Fruit fly (Drosophila melanogaster) whole organism, larva: ENCODE data around the gene CG10026.

Source experiments
- noc ChIP-seq: fragments of 200-800 bp; sonication (Bioruptor generic); optimal IDR thresholded peaks from 3 replicates; lab custom pipeline; 2019; ENCODE audit warnings: missing biosample characterization, mild to moderate bottlenecking, missing genetic modification characterization, moderate library complexity

The CG10026 gene

DNA sequence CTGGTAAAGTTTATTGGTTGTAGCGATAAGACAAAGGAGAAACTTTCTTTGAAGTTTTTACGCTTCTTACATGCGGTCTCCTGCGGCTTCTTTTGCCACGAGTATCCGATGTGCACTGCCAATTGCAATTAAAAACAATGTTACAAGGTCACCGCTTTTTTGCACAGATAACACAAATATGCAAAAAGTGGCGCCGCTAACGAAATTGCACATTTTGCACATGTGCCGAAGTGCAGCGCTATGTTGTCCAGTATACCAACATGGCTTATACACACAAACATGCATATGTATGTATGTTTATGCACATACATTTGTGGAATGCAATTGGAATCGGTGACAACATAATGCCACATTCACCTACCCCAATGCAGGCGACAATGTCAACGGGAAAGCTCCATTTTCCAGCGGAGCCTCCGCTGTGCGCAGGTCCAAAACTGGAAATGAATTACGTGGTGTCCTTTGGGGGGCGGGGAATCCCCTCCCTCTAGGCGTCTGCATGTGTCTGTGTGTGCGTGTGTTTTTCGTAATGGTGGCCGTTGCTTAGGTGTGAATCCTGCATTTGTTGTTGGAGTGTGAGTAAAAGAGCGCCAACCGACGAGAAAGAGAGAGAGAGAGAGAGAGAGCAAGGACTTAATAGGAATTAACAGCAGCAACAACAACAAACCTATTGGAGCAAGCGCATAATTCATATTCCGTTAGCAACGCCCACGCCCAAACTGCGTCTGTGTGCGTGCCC lies 25.4 kb downstream of the CG10026 start:
- no peak for TF ChIP-seq noc (tag; lab: Kevin White, UChicago)

DNA sequence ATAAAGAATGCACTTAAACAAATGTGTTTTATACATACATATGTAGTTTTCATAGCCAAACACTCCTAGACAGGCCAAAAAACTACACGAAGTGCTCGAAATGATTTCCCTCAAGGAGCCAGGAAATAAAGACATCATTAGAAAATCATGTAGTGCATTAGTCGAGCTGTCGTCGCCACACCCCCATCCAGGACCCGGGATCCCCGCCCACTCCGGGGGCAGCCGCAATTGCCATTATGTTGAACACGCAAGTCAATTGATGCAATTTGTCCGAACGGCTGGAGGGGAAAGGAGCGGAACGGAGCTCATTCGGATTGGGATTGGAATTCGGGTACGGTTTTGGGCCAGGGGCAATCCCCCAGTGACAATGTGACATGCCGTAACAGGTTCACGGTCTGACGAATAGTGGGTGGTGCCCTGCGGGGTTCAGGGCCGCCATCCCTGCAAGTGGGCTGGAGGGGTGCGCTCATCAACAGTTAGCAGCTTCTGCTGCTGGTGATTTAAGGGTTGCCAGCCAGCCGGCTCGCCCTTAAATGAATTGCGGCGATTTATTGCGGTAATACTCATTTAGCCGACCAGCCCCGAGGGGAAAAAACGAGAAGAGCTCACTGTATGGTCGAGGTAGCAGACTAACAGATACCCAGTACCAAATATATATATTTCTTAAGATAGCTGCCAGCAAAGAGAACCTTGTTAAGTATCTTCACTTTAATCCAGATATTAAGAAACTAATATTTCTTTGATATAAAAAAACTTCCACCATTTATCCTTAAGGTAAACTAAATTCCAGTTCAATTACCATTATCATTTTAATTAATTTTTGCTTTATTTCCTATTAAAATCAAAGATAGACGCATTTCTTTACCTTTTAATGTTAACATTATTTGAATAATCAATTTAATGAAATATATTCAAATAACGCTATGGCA lies 26.6 kb downstream of the CG10026 start:
- TF ChIP-seq noc (tag; lab: Kevin White, UChicago), result no peak

DNA sequence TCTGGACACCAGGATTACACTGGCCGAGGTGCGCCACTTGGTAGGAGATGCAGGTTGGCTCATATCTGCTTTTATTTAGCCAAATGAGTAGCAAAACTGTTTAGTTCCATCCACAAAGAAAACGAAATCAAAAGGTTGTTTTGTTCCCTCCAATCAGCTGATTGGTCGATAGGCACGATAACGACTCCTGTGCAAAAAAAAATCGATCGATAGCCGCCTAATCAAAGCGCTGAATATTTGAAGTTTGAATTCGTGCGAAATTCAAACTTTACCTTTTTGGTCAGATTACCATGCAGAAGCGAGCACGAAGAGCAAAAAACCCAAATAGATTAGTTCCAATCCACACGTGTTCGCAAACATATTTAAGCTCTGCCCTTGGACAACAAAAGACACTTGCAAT lies 30.5 kb downstream of the CG10026 start, which contains the start of the genes CG10195 and CG13084:
Gene CG10195, minus strand, starts transcription at position 167 of the 400 bp plus-strand sequence.
Gene CG13084, plus strand, starts transcription at position 392 of the 400 bp plus-strand sequence.
- no peak for TF ChIP-seq noc (tag; lab: Kevin White, UChicago)

DNA sequence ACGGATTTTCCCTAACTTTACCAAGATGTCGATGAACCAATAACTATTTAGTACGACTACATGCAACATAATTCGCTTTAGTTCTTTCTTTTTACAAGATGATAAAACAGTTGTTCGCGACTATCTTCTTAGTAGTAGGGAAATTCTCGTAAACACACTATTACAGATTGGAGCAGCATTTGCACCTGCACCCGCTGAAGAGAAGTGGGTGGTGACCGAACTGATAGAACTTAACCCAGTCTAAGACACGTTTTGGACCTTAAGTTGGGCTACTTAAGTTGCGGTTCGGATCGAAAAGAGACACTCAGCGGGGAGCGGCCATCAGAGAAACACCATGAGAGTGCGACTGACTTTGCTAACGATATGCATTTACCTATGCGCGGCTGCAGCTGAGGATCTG lies 33.1 kb downstream of the CG10026 start, which contains the start of gene CG13083:
Gene CG13083, plus strand, starts transcription at position 301 of the 400 bp plus-strand sequence.
- no peak for TF ChIP-seq noc (tag; lab: Kevin White, UChicago)

DNA sequence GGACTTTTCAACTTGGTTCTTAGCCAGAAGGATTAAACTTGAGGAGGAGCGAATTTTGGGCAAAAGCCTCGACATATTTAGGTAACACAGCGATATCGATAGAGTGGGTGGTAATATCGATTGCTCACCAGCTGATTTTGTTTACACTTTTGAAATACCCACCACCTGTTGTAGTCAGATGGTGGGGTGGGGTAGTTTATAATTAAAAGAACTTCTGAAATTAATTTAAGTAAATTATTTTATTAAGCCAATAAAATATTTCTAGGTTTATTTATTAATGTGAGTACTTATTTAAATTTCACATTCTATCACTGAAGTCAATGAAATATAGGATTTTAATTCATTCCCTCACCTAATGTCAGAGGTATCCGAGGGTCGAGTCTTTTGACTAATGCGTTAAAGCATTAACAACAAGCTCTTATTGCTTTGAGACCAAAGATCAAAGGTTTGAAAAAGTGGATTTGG lies 36.0 kb downstream of the CG10026 start, which contains the start of the genes CG10194 and CG18094:
Gene CG10194, minus strand, starts transcription at position 108 of the 465 bp plus-strand sequence.
Gene CG18094, plus strand, starts transcription at position 266 of the 465 bp plus-strand sequence.
- peak; percentile 80 for TF ChIP-seq noc (tag; lab: Kevin White, UChicago)

DNA sequence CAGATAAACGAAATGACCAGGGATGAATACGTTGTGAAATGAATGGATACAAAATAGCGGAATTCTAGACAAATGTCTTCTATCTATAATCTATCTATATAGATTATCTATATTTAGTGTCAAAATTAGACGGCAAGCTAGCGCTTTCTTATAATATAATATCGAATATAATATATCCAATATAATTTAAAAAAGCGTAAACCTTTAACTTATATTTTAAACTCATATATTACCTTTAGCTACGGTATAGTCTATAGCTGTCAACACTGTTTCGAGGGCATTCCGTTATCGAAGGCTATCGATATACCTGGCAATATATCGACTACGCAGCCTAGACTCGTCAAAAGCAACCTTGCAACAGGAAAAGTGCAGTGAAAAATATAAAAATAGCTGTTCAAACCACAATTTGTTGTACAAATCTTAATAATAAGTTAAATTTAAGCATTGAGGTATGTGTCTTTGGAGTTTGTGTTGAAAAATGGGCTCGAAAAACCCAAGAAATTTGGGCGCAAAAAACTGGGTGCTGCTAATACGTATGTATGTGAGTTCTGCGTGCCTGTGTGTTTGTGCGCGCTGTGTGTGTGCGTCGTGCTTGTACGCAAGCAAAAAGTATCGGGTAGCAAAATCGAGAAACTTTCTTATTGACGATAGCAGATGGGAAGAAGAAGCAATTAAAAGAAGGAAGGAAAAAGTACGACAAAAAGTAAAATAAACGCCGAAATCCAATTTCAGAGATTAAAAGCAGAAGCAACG lies 39.1 kb downstream of the CG10026 start, which contains the start of the genes swm and Ctu2:
Gene swm, plus strand, starts transcription at position 318 of the 753 bp plus-strand sequence.
Gene Ctu2, minus strand, starts transcription at position 320 of the 753 bp plus-strand sequence.
- peak; percentile 87 for TF ChIP-seq noc (tag; lab: Kevin White, UChicago)

DNA sequence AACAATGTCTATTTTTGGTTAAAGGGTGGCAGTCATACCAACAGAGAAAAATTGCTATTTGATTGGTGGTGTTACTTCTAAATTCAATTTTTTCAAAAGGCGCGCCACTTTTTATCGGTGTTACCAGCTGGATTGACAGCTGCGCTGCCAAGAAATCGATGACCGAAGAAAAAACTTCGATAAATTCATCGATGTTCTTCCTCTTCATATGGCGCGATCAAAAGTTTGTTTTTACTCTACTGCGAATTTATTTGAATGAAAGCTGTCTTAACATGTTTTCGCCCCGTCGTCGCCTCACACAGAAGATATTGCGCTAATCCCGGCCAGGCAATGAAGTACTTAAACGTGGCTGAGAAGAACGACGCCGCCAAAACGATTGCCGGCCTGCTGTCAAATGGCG lies 43.9 kb downstream of the CG10026 start, which contains the start of gene Top3alpha:
Gene Top3alpha, plus strand, starts transcription at position 186 of the 400 bp plus-strand sequence.
- no peak for TF ChIP-seq noc (tag; lab: Kevin White, UChicago)

DNA sequence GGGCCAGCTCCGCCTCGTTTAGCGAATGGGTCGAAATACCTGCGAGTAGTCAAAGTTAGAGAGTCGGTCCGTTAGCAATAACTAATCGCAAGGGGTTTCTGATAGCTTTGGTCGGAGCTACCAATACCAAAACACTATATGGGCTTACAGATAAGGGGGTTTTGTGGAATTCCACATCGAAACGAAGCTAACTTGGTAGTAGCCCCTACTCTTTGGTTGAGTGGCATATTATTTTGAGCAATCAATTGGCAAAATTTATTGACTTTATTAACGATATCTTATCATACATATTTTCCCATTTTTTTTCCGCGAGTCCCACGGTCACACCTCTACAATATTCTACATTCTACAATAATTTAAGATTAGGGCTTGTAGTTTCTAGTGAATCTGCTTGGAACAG lies 52.3 kb downstream of the CG10026 start:
- no peak for TF ChIP-seq noc (tag; lab: Kevin White, UChicago)
